Worm (Caenorhabditis elegans): Measurements from ENCODE around the gene ipla-7.

ipla-7 gene

DNA sequence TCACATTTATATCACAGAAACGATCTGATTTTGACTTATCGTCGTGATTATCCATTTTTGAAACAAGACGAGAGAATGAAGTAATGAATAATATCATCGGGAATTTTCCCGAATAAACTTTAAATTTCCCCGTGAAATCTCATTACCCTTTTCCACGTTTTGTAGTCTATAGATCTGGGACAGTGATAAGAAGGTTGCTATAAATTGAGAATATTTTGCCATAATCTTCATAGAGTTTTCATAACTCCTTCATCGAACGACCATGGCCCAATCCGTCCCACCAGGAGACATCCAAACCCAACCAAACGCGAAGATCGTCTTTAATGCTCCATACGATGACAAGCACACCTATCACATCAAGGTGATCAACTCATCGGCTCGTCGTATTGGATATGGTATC is 32.5 kb upstream of the ipla-7 start, which contains the start of the genes C04G2.5 and msp-36:
TSS of gene C04G2.5 (minus strand) at position 101 of the 400 bp plus-strand sequence.
TSS of gene msp-36 (plus strand) at position 263 of the 400 bp plus-strand sequence.
- no peak for TF ChIP-seq lsy-2 (tag; optimal IDR thresholded peaks at IDR 0.05)
- no peak for TF ChIP-seq lin-11 (tag; optimal IDR thresholded peaks at IDR 0.05)
- TF ChIP-seq nhr-23 (tag; optimal IDR thresholded peaks at IDR 0.05): no peak
- TF ChIP-seq unc-55 (GFP tag; optimal IDR thresholded peaks at IDR 0.05): no peak
- no peak for TF ChIP-seq elt-1 (tag; optimal IDR thresholded peaks at IDR 0.05)
- TF ChIP-seq nhr-237 (tag; optimal IDR thresholded peaks at IDR 0.05): no peak

DNA sequence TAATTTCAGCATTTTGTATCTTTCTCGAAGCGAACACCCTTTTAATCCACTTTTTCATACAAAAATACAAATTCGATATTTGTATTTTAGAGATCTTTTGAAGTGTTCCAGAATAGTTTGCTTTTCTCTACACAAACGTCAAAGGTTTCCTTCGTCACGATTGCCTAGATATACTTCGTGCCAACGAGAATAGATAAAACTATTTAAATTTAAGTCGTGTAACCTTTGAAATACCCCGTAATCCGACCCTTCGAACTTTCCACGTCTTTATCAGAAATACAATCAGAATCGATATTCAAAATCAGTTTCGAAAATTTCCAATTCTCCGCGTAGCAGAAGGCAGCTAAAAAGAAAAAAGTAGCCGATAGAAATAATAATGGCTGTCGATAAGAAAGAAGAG is 27.7 kb upstream of the ipla-7 start, which contains the start of gene ttbk-5:
TSS of gene ttbk-5 (plus strand) at position 301 of the 400 bp plus-strand sequence.
- TF ChIP-seq lin-11 (tag; optimal IDR thresholded peaks at IDR 0.05) (no peak), sem-4 (tag; optimal IDR thresholded peaks at IDR 0.05) (no peak), blmp-1 (tag; optimal IDR thresholded peaks at IDR 0.05; ENCODE audit: insufficient read depth) (no peak), aly-2 (tag; optimal IDR thresholded peaks at IDR 0.05) (no peak), mab-5 (tag; optimal IDR thresholded peaks at IDR 0.05) (no peak), lin-39 (tag; optimal IDR thresholded peaks at IDR 0.05) (no peak), nhr-6 (tag; optimal IDR thresholded peaks at IDR 0.05) (no peak), ceh-16 (tag; optimal IDR thresholded peaks at IDR 0.05) (no peak), nhr-10 (tag; optimal IDR thresholded peaks at IDR 0.05) (no peak), gmeb-1 (tag; optimal IDR thresholded peaks at IDR 0.05) (no peak), sma-9 (GFP tag; optimal IDR thresholded peaks at IDR 0.05) (no peak), sma-9 (tag; optimal IDR thresholded peaks at IDR 0.05) (no peak), nhr-237 (tag; optimal IDR thresholded peaks at IDR 0.05) (no peak), nhr-12 (tag; optimal IDR thresholded peaks at IDR 0.05) (no peak), nhr-77 (tag; optimal IDR thresholded peaks at IDR 0.05) (no peak), mdl-1 (tag; optimal IDR thresholded peaks at IDR 0.05) (no peak), Y55F3AM.14 (GFP tag; optimal IDR thresholded peaks at IDR 0.05) (no peak), unc-39 (tag; optimal IDR thresholded peaks at IDR 0.05) (no peak), C34F6.9 (tag; optimal IDR thresholded peaks at IDR 0.05) (no peak), nhr-129 (tag; optimal IDR thresholded peaks at IDR 0.05) (no peak), snpc-4 (tag; optimal IDR thresholded peaks at IDR 0.05) (no peak)

DNA sequence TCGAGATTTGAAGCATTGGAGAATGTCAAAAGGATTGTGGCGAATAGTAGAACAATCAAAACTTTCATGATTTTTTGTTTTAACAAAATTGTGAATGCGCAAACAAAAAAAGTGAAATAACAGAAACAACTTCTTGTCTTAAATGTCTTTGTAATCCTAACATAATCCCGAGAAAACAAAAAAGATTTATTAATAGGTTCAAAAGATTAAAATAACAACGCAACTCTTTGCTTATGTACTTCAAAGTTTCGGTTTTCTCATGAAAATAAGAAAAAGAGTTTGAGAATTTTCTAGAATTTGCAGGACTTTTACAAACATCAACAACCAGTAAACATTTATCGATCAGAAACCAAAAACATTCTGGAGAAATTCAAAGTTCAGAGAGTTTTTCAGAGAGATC is 27.1 kb upstream of the ipla-7 start, which contains the start of gene ttr-39:
TSS of gene ttr-39 (minus strand) at position 101 of the 400 bp plus-strand sequence.
- no peak for TF ChIP-seq nhr-11 (tag; optimal IDR thresholded peaks at IDR 0.05)
- TF ChIP-seq fos-1 (tag; optimal IDR thresholded peaks at IDR 0.05): no peak
- no peak for TF ChIP-seq unc-55 (GFP tag; optimal IDR thresholded peaks at IDR 0.05)
- no peak for TF ChIP-seq ztf-11 (tag; optimal IDR thresholded peaks at IDR 0.05)
- TF ChIP-seq aly-2 (tag; optimal IDR thresholded peaks at IDR 0.05): no peak
- TF ChIP-seq lin-13 (GFP tag; optimal IDR thresholded peaks at IDR 0.05): no peak
- TF ChIP-seq lsy-2 (tag; optimal IDR thresholded peaks at IDR 0.05): no peak
- no peak for TF ChIP-seq nhr-23 (tag; optimal IDR thresholded peaks at IDR 0.05)
- TF ChIP-seq ceh-16 (tag; optimal IDR thresholded peaks at IDR 0.05): no peak
- no peak for TF ChIP-seq unc-39 (tag; optimal IDR thresholded peaks at IDR 0.05)
- no peak for TF ChIP-seq crh-2 (tag; optimal IDR thresholded peaks at IDR 0.05)
- no peak for TF ChIP-seq F13H6.1 (tag; optimal IDR thresholded peaks at IDR 0.05)
- TF ChIP-seq Y55F3AM.14 (GFP tag; optimal IDR thresholded peaks at IDR 0.05): no peak
- TF ChIP-seq alr-1 (tag; optimal IDR thresholded peaks at IDR 0.05): no peak
- no peak for TF ChIP-seq C34F6.9 (tag; optimal IDR thresholded peaks at IDR 0.05)
- TF ChIP-seq lin-39 (tag; optimal IDR thresholded peaks at IDR 0.05): no peak
- no peak for TF ChIP-seq ama-1 (optimal IDR thresholded peaks at IDR 0.05)
- TF ChIP-seq ZK546.5 (tag; optimal IDR thresholded peaks at IDR 0.05): no peak
- no peak for TF ChIP-seq mab-5 (tag; optimal IDR thresholded peaks at IDR 0.05)
- no peak for TF ChIP-seq nhr-10 (tag; optimal IDR thresholded peaks at IDR 0.05)

DNA sequence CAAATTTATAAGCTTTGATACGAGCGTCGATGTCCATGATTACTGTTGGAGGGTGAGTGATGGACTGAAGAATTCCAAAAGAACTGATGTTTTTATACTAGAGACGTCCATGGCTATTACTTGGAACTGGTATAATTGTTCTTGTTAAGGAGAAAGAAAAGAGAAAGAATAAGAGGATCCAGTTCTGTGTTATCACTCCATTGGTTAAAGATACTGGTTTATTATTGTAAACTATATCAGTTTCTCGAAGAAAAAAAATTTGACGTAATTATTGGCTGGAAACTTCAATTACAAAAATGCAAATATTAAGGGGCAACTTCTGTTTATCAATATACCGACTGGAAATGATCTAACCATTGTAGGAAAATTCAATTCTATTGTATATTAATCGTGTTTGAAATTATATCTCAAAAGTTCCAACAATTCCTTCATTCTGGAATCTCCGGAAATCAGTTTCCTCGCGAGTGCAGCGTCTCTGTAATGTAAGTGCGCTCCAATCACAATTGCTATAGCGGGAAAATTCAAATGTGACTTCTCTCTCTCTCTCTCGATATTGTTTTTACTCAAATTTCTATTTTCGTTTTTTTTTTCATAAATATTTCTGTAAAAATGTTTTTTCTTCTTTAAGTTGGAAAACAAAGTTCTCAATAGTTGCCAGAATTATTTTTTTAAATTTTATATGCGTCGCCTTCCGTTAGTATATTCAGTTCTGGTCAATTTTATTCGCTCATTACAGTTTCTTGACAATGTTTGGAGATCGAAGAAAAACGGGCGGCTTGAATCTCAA is 22.9 kb upstream of the ipla-7 start, which contains the start of the genes col-2 and ndc-80:
TSS of gene col-2 (minus strand) at position 51 of the 787 bp plus-strand sequence.
TSS of gene ndc-80 (plus strand) at position 737 of the 787 bp plus-strand sequence.
- TF ChIP-seq gmeb-1 (tag; optimal IDR thresholded peaks at IDR 0.05) (peak; percentile 82), unc-55 (GFP tag; optimal IDR thresholded peaks at IDR 0.05) (no peak), ama-1 (optimal IDR thresholded peaks at IDR 0.05) (no peak), elt-1 (tag; optimal IDR thresholded peaks at IDR 0.05) (no peak), nhr-77 (tag; optimal IDR thresholded peaks at IDR 0.05) (peak; percentile 5), lin-39 (tag; optimal IDR thresholded peaks at IDR 0.05) (no peak), nhr-25 (tag; optimal IDR thresholded peaks at IDR 0.05) (no peak), nhr-11 (tag; optimal IDR thresholded peaks at IDR 0.05) (no peak), C34F6.9 (tag; optimal IDR thresholded peaks at IDR 0.05) (peak; percentile 89), blmp-1 (tag; optimal IDR thresholded peaks at IDR 0.05; ENCODE audit: insufficient read depth) (peak; percentile 15), elt-3 (tag; optimal IDR thresholded peaks at IDR 0.05) (no peak), sma-3 (GFP tag; optimal IDR thresholded peaks at IDR 0.05) (peak; percentile 69), F13H6.1 (tag; optimal IDR thresholded peaks at IDR 0.05) (no peak), snpc-4 (tag; optimal IDR thresholded peaks at IDR 0.05) (no peak), aly-2 (tag; optimal IDR thresholded peaks at IDR 0.05) (no peak), fos-1 (tag; optimal IDR thresholded peaks at IDR 0.05) (no peak), sma-9 (GFP tag; optimal IDR thresholded peaks at IDR 0.05) (peak; percentile 71), sma-9 (tag; optimal IDR thresholded peaks at IDR 0.05) (no peak), unc-62 (GFP tag; optimal IDR thresholded peaks at IDR 0.05) (no peak), mab-5 (tag; optimal IDR thresholded peaks at IDR 0.05) (peak; percentile 26), ztf-4 (tag; optimal IDR thresholded peaks at IDR 0.05) (no peak), R02D3.7 (tag; optimal IDR thresholded peaks at IDR 0.05) (no peak), nhr-21 (tag; optimal IDR thresholded peaks at IDR 0.05) (peak; percentile 13), egl-27 (tag; optimal IDR thresholded peaks at IDR 0.05) (peak; percentile 0), nhr-129 (tag; optimal IDR thresholded peaks at IDR 0.05) (peak; percentile 84), unc-39 (tag; optimal IDR thresholded peaks at IDR 0.05) (no peak), lsy-2 (tag; optimal IDR thresholded peaks at IDR 0.05) (peak in 1 of 2 experiments; percentile 85)
